Fruit fly (Drosophila melanogaster) whole organism, wandering third instar larva: ENCODE data around the gene ATP7.

Experiments used
- Abd-B ChIP-seq: fragments of >200 bp; optimal IDR thresholded peaks from 2 replicates; lab custom pipeline; 2017; ENCODE audit warnings: missing biosample characterization, missing genetic modification characterization
- GATAd ChIP-seq: sonication (Bioruptor generic); optimal IDR thresholded peaks from 2 replicates; lab custom pipeline; 2016; ENCODE audit warnings: missing biosample characterization, missing genetic modification characterization
- HLH106 ChIP-seq: fragments of 200-800 bp; optimal IDR thresholded peaks from 3 replicates; lab custom pipeline; 2019; ENCODE audit warnings: missing biosample characterization, mild to moderate bottlenecking, missing genetic modification characterization, moderate library complexity
- Hnf4 ChIP-seq: fragments of 200-800 bp; sonication (Bioruptor generic); optimal IDR thresholded peaks from 2 replicates; lab custom pipeline; 2016; ENCODE audit warnings: missing biosample characterization, mild to moderate bottlenecking, missing genetic modification characterization
- Hr83 ChIP-seq: fragments of 200-300 bp; sonication (Bioruptor generic); optimal IDR thresholded peaks from 2 replicates; lab custom pipeline; 2016; ENCODE audit warnings: missing biosample characterization, mild to moderate bottlenecking, missing genetic modification characterization, moderate library complexity; ENCODE audit not compliant: poor library complexity, severe bottlenecking
- Myc ChIP-seq: fragments of >200 bp; optimal IDR thresholded peaks from 2 replicates; lab custom pipeline; 2017
- N ChIP-seq: fragments of >200 bp; optimal IDR thresholded peaks from 2 replicates; lab custom pipeline; 2018; ENCODE audit warnings: missing biosample characterization, missing external identifiers, missing genetic modification characterization
- OdsH ChIP-seq: fragments of 200-800 bp; sonication (Bioruptor generic); optimal IDR thresholded peaks from 2 replicates; lab custom pipeline; 2016; ENCODE audit warnings: missing biosample characterization, mild to moderate bottlenecking, missing genetic modification characterization
- Vsx2 ChIP-seq: fragments of 200-300, 225-300 bp; sonication (Bioruptor generic); optimal IDR thresholded peaks from 2 replicates; lab custom pipeline; 2018; ENCODE audit warnings: missing biosample characterization, missing genetic modification characterization; ENCODE audit not compliant: partially characterized antibody
- ey ChIP-seq: fragments of 200-800 bp; sonication (Bioruptor generic); optimal IDR thresholded peaks from 2 replicates; lab custom pipeline; 2016; ENCODE audit warnings: missing biosample characterization, missing genetic modification characterization
- fru ChIP-seq: fragments of 200-800 bp; sonication (Bioruptor generic); optimal IDR thresholded peaks from 3 replicates; lab custom pipeline; 2016; ENCODE audit warnings: missing biosample characterization, mild to moderate bottlenecking, missing genetic modification characterization
- h ChIP-seq: fragments of 200-800 bp; sonication (Bioruptor generic); optimal IDR thresholded peaks from 3 replicates; lab custom pipeline; 2016; ENCODE audit warnings: missing biosample characterization, mild to moderate bottlenecking, missing genetic modification characterization
- psq ChIP-seq: fragments of 200-800 bp; sonication (Bioruptor generic); optimal IDR thresholded peaks from 3 replicates; lab custom pipeline; 2017; ENCODE audit warnings: missing biosample characterization, mild to moderate bottlenecking, missing genetic modification characterization, moderate library complexity
- sv ChIP-seq: fragments of 200-800 bp; sonication (Bioruptor generic); optimal IDR thresholded peaks from 3 replicates; lab custom pipeline; 2016; ENCODE audit warnings: missing biosample characterization, missing genetic modification characterization

dm6 chrX:11873116-11873515, 18.3 kb downstream of the ATP7 start, which contains the start of gene CG15739:
- no peak for TF ChIP-seq fru (GFP tag; lab: Kevin White, UChicago)
- no peak for TF ChIP-seq h (GFP tag; lab: Kevin White, UChicago)
- TF ChIP-seq N = no peak
- no peak for TF ChIP-seq sv (GFP tag; lab: Kevin White, UChicago)
- TF ChIP-seq HLH106 = no peak
- no peak for TF ChIP-seq Abd-B (GFP tag; lab: Kevin White, UChicago)
- TF ChIP-seq GATAd = no peak
- no peak for TF ChIP-seq Hr83
- TF ChIP-seq psq (GFP tag; lab: Kevin White, UChicago) = no peak
- TF ChIP-seq ey (GFP tag; lab: Kevin White, UChicago) = no peak
- no peak for TF ChIP-seq Hnf4 (GFP tag; lab: Kevin White, UChicago)
- TF ChIP-seq Myc (lab: Kevin White, UChicago) = no peak
- no peak for TF ChIP-seq Vsx2 (GFP tag; lab: Kevin White, UChicago)
- no peak for TF ChIP-seq OdsH
